Worm (Caenorhabditis elegans): Measurements from ENCODE around the gene nhr-150.

Gene nhr-150

ce11 chrV:15512856-15513756, 31.8 kb upstream of the nhr-150 start (continued):
- 0 out of 2 replicates have a peak, but pooled peaks have one; percentile 40 for TF ChIP-seq nhr-42 (GFP tag; IDR thresholded peaks at IDR 0.05)
- TF ChIP-seq lsy-2 (tag; optimal IDR thresholded peaks at IDR 0.05) = no peak
- no peak for TF ChIP-seq hif-1 (tag; optimal IDR thresholded peaks at IDR 0.05)
- TF ChIP-seq fkh-10 (GFP tag; optimal IDR thresholded peaks at IDR 0.05) = no peak
- TF ChIP-seq pha-4 (GFP tag; IDR thresholded peaks at IDR 0.05) = no peak; the same call in 1 of the 2 replicates
- TF ChIP-seq pha-4 (tag; optimal IDR thresholded peaks at IDR 0.05) = no peak
- TF ChIP-seq ceh-44 (GFP tag; IDR thresholded peaks at IDR 0.05) = no peak
- TF ChIP-seq set-16 (GFP tag; IDR thresholded peaks at IDR 0.05) = peak; percentile 53; the same call in 1 of the 2 replicates
- no peak for TF ChIP-seq F44E2.7 (GFP tag; IDR thresholded peaks at IDR 0.05)
- no peak for TF ChIP-seq vab-7 (GFP tag; IDR thresholded peaks at IDR 0.05)
- peak; percentile 11 for TF ChIP-seq unc-130 (GFP tag; optimal IDR thresholded peaks at IDR 0.05)
- TF ChIP-seq ama-1 (optimal IDR thresholded peaks at IDR 0.05) = no peak
- no peak for TF ChIP-seq fos-1 (tag; optimal IDR thresholded peaks at IDR 0.05)
- TF ChIP-seq zip-2 (tag; optimal IDR thresholded peaks at IDR 0.05) = no peak
- no peak for TF ChIP-seq lin-39 (tag; optimal IDR thresholded peaks at IDR 0.05)
- TF ChIP-seq mes-2 (tag; optimal IDR thresholded peaks at IDR 0.05; ENCODE audit: poor library complexity, severe bottlenecking) = peak; percentile 21
- no peak for TF ChIP-seq mep-1 (tag; optimal IDR thresholded peaks at IDR 0.05)
- no peak for TF ChIP-seq gei-8 (GFP tag; optimal IDR thresholded peaks at IDR 0.05)
- TF ChIP-seq nhr-76 (tag; optimal IDR thresholded peaks at IDR 0.05) = no peak
- TF ChIP-seq nhr-77 (tag; optimal IDR thresholded peaks at IDR 0.05) = no peak
- TF ChIP-seq unc-62 (GFP tag; optimal IDR thresholded peaks at IDR 0.05 in 1 of 2) = peak in 1 of 2 experiments; percentile 49
- no peak for TF ChIP-seq unc-62 (tag; optimal IDR thresholded peaks at IDR 0.05)
- TF ChIP-seq snpc-4 (tag; optimal IDR thresholded peaks at IDR 0.05) = no peak
- no peak for TF ChIP-seq ZK546.5 (tag; optimal IDR thresholded peaks at IDR 0.05)
- no peak for TF ChIP-seq hlh-30 (tag; optimal IDR thresholded peaks at IDR 0.05; ENCODE audit: insufficient read depth)
- TF ChIP-seq spr-1 (tag; optimal IDR thresholded peaks at IDR 0.05) = no peak
- TF ChIP-seq nhr-102 (tag; optimal IDR thresholded peaks at IDR 0.05) = no peak
- TF ChIP-seq egl-27 (tag; optimal IDR thresholded peaks at IDR 0.05) = no peak
- TF ChIP-seq ztf-7 (tag; optimal IDR thresholded peaks at IDR 0.05) = no peak
- TF ChIP-seq ceh-82 (tag; optimal IDR thresholded peaks at IDR 0.05) = no peak
- no peak for TF ChIP-seq zfp-3 (GFP tag; conservative IDR thresholded peaks at IDR 0.05)
- no peak for TF ChIP-seq daf-8 (GFP tag; IDR thresholded peaks at IDR 0.05)
- no peak for TF ChIP-seq Y75B8A.6 (GFP tag; IDR thresholded peaks at IDR 0.05)
- TF ChIP-seq daf-16 (GFP tag; optimal IDR thresholded peaks at IDR 0.05) = no peak
- TF ChIP-seq daf-16 (tag; optimal IDR thresholded peaks at IDR 0.05) = no peak
- TF ChIP-seq arid-1 (GFP tag; conservative IDR thresholded peaks at IDR 0.05) = 0 out of 2 replicates have a peak, but pooled peaks have one; percentile 16
- TF ChIP-seq saeg-2 (GFP tag; IDR thresholded peaks at IDR 0.05) = no peak
- no peak for TF ChIP-seq snpc-1.2 (GFP tag; IDR thresholded peaks at IDR 0.05)
- no peak for TF ChIP-seq nhr-48 (tag; optimal IDR thresholded peaks at IDR 0.05)
- TF ChIP-seq daf-19 (GFP tag; conservative IDR thresholded peaks at IDR 0.05) = 0 out of 2 replicates have a peak, but pooled peaks have one; percentile 12
- no peak for TF ChIP-seq F26F4.8 (GFP tag; conservative IDR thresholded peaks at IDR 0.05)
- no peak for TF ChIP-seq lin-13 (GFP tag; optimal IDR thresholded peaks at IDR 0.05)
- TF ChIP-seq lin-15B (tag; optimal IDR thresholded peaks at IDR 0.05) = no peak
- TF ChIP-seq nhr-10 (tag; optimal IDR thresholded peaks at IDR 0.05) = no peak
- no peak for TF ChIP-seq ceh-62 (tag; optimal IDR thresholded peaks at IDR 0.05)
- TF ChIP-seq pqm-1 (tag; optimal IDR thresholded peaks at IDR 0.05) = no peak
- no peak for TF ChIP-seq Y105C5A.15 (GFP tag; IDR thresholded peaks at IDR 0.05)
- TF ChIP-seq ceh-28 (tag; optimal IDR thresholded peaks at IDR 0.05) = no peak
- TF ChIP-seq hlh-11 (tag; optimal IDR thresholded peaks at IDR 0.05) = no peak
- TF ChIP-seq ces-1 (GFP tag; optimal IDR thresholded peaks at IDR 0.05) = no peak
- TF ChIP-seq lin-38 (GFP tag; IDR thresholded peaks at IDR 0.05) = peak; percentile 62

All from whole organism, L4 larva.